Fruit fly (Drosophila melanogaster) whole organism, embryonic: Measurements from ENCODE around the gene dre4.

ENCODE experiments used
- CG10267 ChIP-seq: fragments of 200-800 bp; sonication (Bioruptor generic); optimal IDR thresholded peaks from 2 replicates; lab custom pipeline; 2018; ENCODE audit warnings: missing biosample characterization, mild to moderate bottlenecking, missing genetic modification characterization, moderate library complexity
- CG10431 ChIP-seq: fragments of 200-800 bp; sonication (Bioruptor generic); optimal IDR thresholded peaks from 3 replicates; lab custom pipeline; 2018; ENCODE audit warnings: missing biosample characterization, mild to moderate bottlenecking, missing genetic modification characterization
- CG10462 ChIP-seq: fragments of 200-800 bp; sonication (Bioruptor generic); optimal IDR thresholded peaks from 2 replicates; lab custom pipeline; 2016; ENCODE audit warnings: missing biosample characterization, missing genetic modification characterization
- CG10959 ChIP-seq: fragments of 200-800 bp; sonication (Bioruptor generic); IDR thresholded peaks from 2 replicates; pipeline ENCODE4 v1.3.6; 2022; ENCODE audit warnings: missing biosample characterization, missing genetic modification characterization
- CG11398 ChIP-seq: fragments of 200-800 bp; sonication (Bioruptor generic); optimal IDR thresholded peaks from 2 replicates; lab custom pipeline; 2016; ENCODE audit warnings: missing biosample characterization, missing genetic modification characterization
- CG11723 ChIP-seq: fragments of 200-800 bp; sonication (Bioruptor generic); optimal IDR thresholded peaks from 2 replicates; lab custom pipeline; 2017; ENCODE audit warnings: missing biosample characterization, mild to moderate bottlenecking, missing genetic modification characterization
- CG12071 ChIP-seq: fragments of 200-800 bp; sonication (Bioruptor generic); optimal IDR thresholded peaks from 3 replicates; lab custom pipeline; 2018; ENCODE audit warnings: missing biosample characterization, mild to moderate bottlenecking, missing genetic modification characterization
- CG12104 ChIP-seq: fragments of 200-800 bp; sonication (Bioruptor generic); optimal IDR thresholded peaks from 3 replicates; lab custom pipeline; 2016; ENCODE audit warnings: missing biosample characterization, missing genetic modification characterization
- CG12942 ChIP-seq: fragments of 200-800 bp; sonication (Bioruptor generic); optimal IDR thresholded peaks from 3 replicates; lab custom pipeline; 2016; ENCODE audit warnings: missing biosample characterization, missing genetic modification characterization
- CG13287 ChIP-seq: fragments of 200-800 bp; sonication (Bioruptor generic); IDR thresholded peaks from 2 replicates; pipeline ENCODE4 v1.3.6; 2022; ENCODE audit warnings: missing biosample characterization, missing genetic modification characterization; ENCODE audit not compliant: partially characterized antibody
- CG13424 ChIP-seq: fragments of 200-800 bp; sonication (Bioruptor generic); optimal IDR thresholded peaks from 2 replicates; lab custom pipeline; 2019; ENCODE audit warnings: missing biosample characterization, mild to moderate bottlenecking, missing genetic modification characterization, moderate library complexity
- CG15696 ChIP-seq: fragments of 200-800 bp; sonication (Bioruptor generic); optimal IDR thresholded peaks from 2 replicates; lab custom pipeline; 2019; ENCODE audit warnings: missing biosample characterization, mild to moderate bottlenecking, missing genetic modification characterization, moderate library complexity
- CG1792 ChIP-seq: fragments of 200-800 bp; sonication (Bioruptor generic); optimal IDR thresholded peaks from 2 replicates; lab custom pipeline; 2016; ENCODE audit warnings: missing biosample characterization, missing genetic modification characterization
- CG18619 ChIP-seq: fragments of 200-800 bp; sonication (Bioruptor generic); optimal IDR thresholded peaks from 3 replicates; lab custom pipeline; 2017; ENCODE audit warnings: missing biosample characterization, mild to moderate bottlenecking, missing genetic modification characterization
- CG2116 ChIP-seq: fragments of 200-800 bp; sonication (Bioruptor generic); optimal IDR thresholded peaks from 3 replicates; lab custom pipeline; 2018; ENCODE audit warnings: missing biosample characterization, mild to moderate bottlenecking, missing genetic modification characterization
- CG2678 ChIP-seq: fragments of 200-800 bp; sonication (Bioruptor generic); optimal IDR thresholded peaks from 3 replicates; lab custom pipeline; 2019; ENCODE audit warnings: missing biosample characterization, mild to moderate bottlenecking, missing genetic modification characterization, moderate library complexity
- CG30020 ChIP-seq: fragments of 200-800 bp; optimal IDR thresholded peaks from 2 replicates; lab custom pipeline; 2019; ENCODE audit warnings: missing biosample characterization, mild to moderate bottlenecking, missing genetic modification characterization, moderate library complexity
- CG33213 ChIP-seq: fragments of 200-800 bp; sonication (Bioruptor generic); optimal IDR thresholded peaks from 3 replicates; lab custom pipeline; 2016; ENCODE audit warnings: missing biosample characterization, missing genetic modification characterization
- CG34376 ChIP-seq: fragments of 200-800 bp; sonication (Bioruptor generic); optimal IDR thresholded peaks from 2 replicates; lab custom pipeline; 2018; ENCODE audit warnings: missing biosample characterization, mild to moderate bottlenecking, missing genetic modification characterization
- CG4328 ChIP-seq: fragments of 200-800 bp; sonication (Bioruptor generic); optimal IDR thresholded peaks from 3 replicates; lab custom pipeline; 2017; ENCODE audit warnings: missing biosample characterization, missing genetic modification reagents, missing genetic modification characterization
- CG6654 ChIP-seq: fragments of 200-800 bp; sonication (Bioruptor generic); optimal IDR thresholded peaks from 2 replicates; lab custom pipeline; 2017; ENCODE audit warnings: missing biosample characterization, mild to moderate bottlenecking, missing genetic modification characterization
- CG8388 ChIP-seq: fragments of 200-800 bp; sonication (Bioruptor generic); optimal IDR thresholded peaks from 2 replicates; lab custom pipeline; 2019; ENCODE audit warnings: missing biosample characterization, mild to moderate bottlenecking, missing genetic modification characterization, moderate library complexity
- CG8765 ChIP-seq: fragments of 200-800 bp; sonication (Bioruptor generic); IDR thresholded peaks from 2 replicates; pipeline ENCODE4 v1.3.6; 2022; ENCODE audit warnings: missing biosample characterization, missing genetic modification characterization
- Camta ChIP-seq: fragments of 200-800 bp; sonication (Bioruptor generic); optimal IDR thresholded peaks from 2 replicates; lab custom pipeline; 2016; ENCODE audit warnings: missing biosample characterization, missing genetic modification characterization
- Dip3 ChIP-seq: fragments of 200-800 bp; sonication (Bioruptor generic); optimal IDR thresholded peaks from 3 replicates; lab custom pipeline; 2016; ENCODE audit warnings: missing biosample characterization, missing genetic modification characterization
- HLHmδ ChIP-seq: fragments of 200-800 bp; sonication (Bioruptor generic); optimal IDR thresholded peaks from 2 replicates; lab custom pipeline; 2018; ENCODE audit warnings: missing biosample characterization, mild to moderate bottlenecking, missing genetic modification characterization, moderate library complexity
- Hmr ChIP-seq: fragments of 200-800 bp; sonication (Bioruptor generic); optimal IDR thresholded peaks from 3 replicates; lab custom pipeline; 2017; ENCODE audit warnings: mild to moderate bottlenecking, missing biosample characterization, missing genetic modification reagents, missing genetic modification characterization
- Nf-YC ChIP-seq: fragments of 200-800 bp; optimal IDR thresholded peaks from 3 replicates; lab custom pipeline; 2019; ENCODE audit warnings: missing biosample characterization, mild to moderate bottlenecking, missing genetic modification characterization, moderate library complexity
- Pdp1 ChIP-seq, 2 experiments: fragments of 200-800 bp; sonication (Bioruptor generic); optimal IDR thresholded peaks; 3 replicates each; lab custom pipeline; 2016; ENCODE audit warnings: missing biosample characterization in 2 of 2, missing genetic modification characterization in 2 of 2, mild to moderate bottlenecking in 1 of 2, moderate library complexity in 1 of 2
- Ravus ChIP-seq: fragments of 200-800 bp; sonication (Bioruptor generic); IDR thresholded peaks from 2 replicates; pipeline ENCODE4 v1.3.6; 2022; ENCODE audit warnings: missing biosample characterization, missing genetic modification characterization
- Rx ChIP-seq: fragments of 200-800 bp; sonication (Bioruptor generic); IDR thresholded peaks from 2 replicates; pipeline ENCODE4 v1.3.6; 2022; ENCODE audit warnings: missing biosample characterization, missing genetic modification characterization
- Sin3A ChIP-seq: fragments of >200 bp; optimal IDR thresholded peaks from 2 replicates; lab custom pipeline; 2018
- Stat92E ChIP-seq, 3 experiments: fragments of >200 bp in 2 of 3; fragments of 200-800 bp in 1 of 3; sonication (Bioruptor generic) in 1 of 3; optimal IDR thresholded peaks; 2 replicates each; lab custom pipeline; 2017 to 2019; ENCODE audit warnings: missing biosample characterization in 3 of 3, missing genetic modification characterization in 3 of 3, mild to moderate bottlenecking in 1 of 3, moderate library complexity in 1 of 3
- chif ChIP-seq, 2 experiments: fragments of 200-800 bp; sonication (Bioruptor generic); optimal IDR thresholded peaks; 3 replicates each; lab custom pipeline; 2016; ENCODE audit warnings: missing biosample characterization in 2 of 2, missing genetic modification characterization in 2 of 2
- croc ChIP-seq: fragments of 200-800 bp; sonication (Bioruptor generic); conservative IDR thresholded peaks from 3 replicates; pipeline ENCODE4 v1.3.6; 2022; ENCODE audit warnings: missing biosample characterization, missing genetic modification characterization
- crp ChIP-seq, 2 experiments: fragments of 200-800 bp; sonication (Bioruptor generic); optimal IDR thresholded peaks; 2 replicates in 1 of 2; 3 replicates in 1 of 2; lab custom pipeline; 2017; ENCODE audit warnings: missing biosample characterization in 2 of 2, missing genetic modification characterization in 2 of 2, mild to moderate bottlenecking in 1 of 2, moderate library complexity in 1 of 2
- en ChIP-seq: fragments of 200-800 bp; sonication (Bioruptor generic); optimal IDR thresholded peaks from 2 replicates; lab custom pipeline; 2016; ENCODE audit warnings: missing biosample characterization, missing genetic modification characterization
- ewg ChIP-seq: fragments of 200-800 bp; sonication (Bioruptor generic); optimal IDR thresholded peaks from 3 replicates; lab custom pipeline; 2017; ENCODE audit warnings: mild to moderate bottlenecking, missing biosample characterization, missing genetic modification reagents, missing genetic modification characterization
- fd96Cb ChIP-seq: fragments of 200-800 bp; sonication (Bioruptor generic); optimal IDR thresholded peaks from 2 replicates; lab custom pipeline; 2018; ENCODE audit warnings: missing biosample characterization, mild to moderate bottlenecking, missing genetic modification characterization, moderate library complexity
- grau ChIP-seq: fragments of 200-800 bp; optimal IDR thresholded peaks from 3 replicates; lab custom pipeline; 2019; ENCODE audit warnings: missing biosample characterization, mild to moderate bottlenecking, missing genetic modification characterization, moderate library complexity
- jigr1 ChIP-seq: fragments of 200-800 bp; sonication (Bioruptor generic); IDR thresholded peaks from 3 replicates; pipeline ENCODE4 v1.3.6; 2022; ENCODE audit warnings: missing biosample characterization, missing genetic modification characterization
- jing ChIP-seq: fragments of 200-800 bp; sonication (Bioruptor generic); optimal IDR thresholded peaks from 2 replicates; lab custom pipeline; 2018; ENCODE audit warnings: missing biosample characterization, mild to moderate bottlenecking, missing genetic modification characterization
- lab ChIP-seq: fragments of 200-800 bp; sonication (Bioruptor generic); optimal IDR thresholded peaks from 3 replicates; lab custom pipeline; 2017; ENCODE audit warnings: missing biosample characterization, missing genetic modification characterization, mild to moderate bottlenecking, moderate library complexity, missing genetic modification reagents
- mirr ChIP-seq: fragments of 200-800 bp; sonication (Bioruptor generic); optimal IDR thresholded peaks from 3 replicates; lab custom pipeline; 2018; ENCODE audit warnings: missing biosample characterization, mild to moderate bottlenecking, missing genetic modification characterization
- ranshi ChIP-seq: fragments of 200-800 bp; sonication (Bioruptor generic); IDR thresholded peaks from 2 replicates; pipeline ENCODE4 v1.3.6; 2022; ENCODE audit warnings: missing biosample characterization, missing genetic modification characterization
- schlank ChIP-seq: fragments of 200-800 bp; sonication (Bioruptor generic); optimal IDR thresholded peaks from 2 replicates; lab custom pipeline; 2018; ENCODE audit warnings: missing biosample characterization, mild to moderate bottlenecking, missing genetic modification characterization
- seq ChIP-seq: fragments of 200-800 bp; sonication (Bioruptor generic); IDR thresholded peaks from 2 replicates; pipeline ENCODE4 v1.3.6; 2022; ENCODE audit warnings: missing biosample characterization, missing genetic modification characterization
- sqz ChIP-seq: fragments of 200-800 bp; sonication (Bioruptor generic); optimal IDR thresholded peaks from 3 replicates; lab custom pipeline; 2018; ENCODE audit warnings: missing biosample characterization, mild to moderate bottlenecking, missing genetic modification characterization
- toy ChIP-seq: fragments of 200-800 bp; sonication (Bioruptor generic); IDR thresholded peaks from 2 replicates; pipeline ENCODE4 v1.3.6; 2022; ENCODE audit warnings: missing biosample characterization, missing genetic modification characterization
- wdn ChIP-seq: fragments of 200-800 bp; sonication (Bioruptor generic); IDR thresholded peaks from 2 replicates; pipeline ENCODE4 v1.3.6; 2022; ENCODE audit warnings: missing biosample characterization, missing genetic modification characterization

The dre4 gene

DNA sequence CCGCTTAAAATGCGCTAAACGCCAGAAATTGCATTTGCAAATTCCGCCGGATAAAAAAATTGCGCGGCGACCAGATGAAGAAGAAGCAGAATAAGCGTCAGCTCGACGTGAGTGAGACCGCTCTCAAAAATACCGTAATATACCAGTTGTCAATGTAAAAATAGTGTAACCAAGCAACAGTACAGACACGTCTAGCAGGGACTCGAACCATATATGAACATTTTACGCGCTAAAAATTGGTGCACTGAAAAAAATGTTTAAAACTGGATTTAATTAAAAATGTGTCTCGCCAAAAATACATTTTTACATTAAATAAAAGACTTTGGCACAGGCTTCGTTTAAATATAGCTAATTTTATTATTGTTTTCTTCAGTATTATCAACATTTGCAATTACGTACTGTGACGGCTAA, at the start of gene dre4 (continued):
- TF ChIP-seq CG10267 (tag; lab: Kevin White, UChicago) = peak; percentile 66
- TF ChIP-seq CG2678 (tag; lab: Kevin White, UChicago) = peak; percentile 74
- TF ChIP-seq CG8765 (GFP tag; lab: Robert Waterston, UW) = no peak
- TF ChIP-seq Ravus = no peak; the same call in 1 of the 2 replicates
- TF ChIP-seq CG11398 = peak; percentile 26
- peak; percentile 43 for TF ChIP-seq CG12942 (GFP tag; lab: Kevin White, UChicago)
- peak; percentile 17 for TF ChIP-seq CG12071
- peak; percentile 49 for TF ChIP-seq ewg (GFP tag; lab: Kevin White, UChicago)
- peak; percentile 24 for TF ChIP-seq Dip3 (GFP tag; lab: Kevin White, UChicago)
- peak; percentile 9 for TF ChIP-seq CG12104
- peak; percentile 31; the same call in 1 of the 2 replicates for TF ChIP-seq CG10959
- no peak for TF ChIP-seq toy (GFP tag; lab: Robert Waterston, UW)
- peak; percentile 66 for TF ChIP-seq CG13287 (GFP tag; lab: Robert Waterston, UW)
- peak; percentile 20 for TF ChIP-seq CG30020 (tag; lab: Kevin White, UChicago)
- TF ChIP-seq lab (GFP tag; lab: Kevin White, UChicago) = peak; percentile 83
- peak; percentile 35 for TF ChIP-seq CG18619 (GFP tag; lab: Kevin White, UChicago)
- peak; percentile 15; the same call in 1 of the 3 replicates for TF ChIP-seq croc
- peak in 1 of 2 experiments; percentile 46 for TF ChIP-seq crp (GFP tag; optimal IDR thresholded peaks at IDR 0.05; lab: Kevin White, UChicago)
- TF ChIP-seq CG15696 (tag; lab: Kevin White, UChicago) = peak; percentile 37
- TF ChIP-seq CG4328 (GFP tag; lab: Kevin White, UChicago) = no peak
- TF ChIP-seq Pdp1 (GFP tag; optimal IDR thresholded peaks at IDR 0.05; lab: Kevin White, UChicago) = peak; percentile 71 to 72
- peak; percentile 68 for TF ChIP-seq CG8388 (GFP tag; lab: Kevin White, UChicago)
- TF ChIP-seq CG13424 = peak; percentile 53
- peak; percentile 50 for TF ChIP-seq CG2116
- peak; percentile 50 for TF ChIP-seq Rx
- TF ChIP-seq ranshi (GFP tag; lab: Robert Waterston, UW) = peak; percentile 79
- TF ChIP-seq wdn = 0 out of 2 replicates have a peak, but pooled peaks have one; percentile 33
- TF ChIP-seq CG6654 (GFP tag; lab: Kevin White, UChicago) = peak; percentile 38
- peak; percentile 60; the same call in 1 of the 2 replicates for TF ChIP-seq seq (GFP tag; lab: Robert Waterston, UW)
- TF ChIP-seq jigr1 (GFP tag; lab: Robert Waterston, UW) = no peak
- TF ChIP-seq Sin3A (lab: Kevin White, UChicago) = peak; percentile 60
- peak; percentile 16 for TF ChIP-seq Nf-YC (tag; lab: Kevin White, UChicago)
- no peak for TF ChIP-seq CG11723 (GFP tag; lab: Kevin White, UChicago)
- TF ChIP-seq CG34376 (GFP tag; lab: Kevin White, UChicago) = peak; percentile 49
- TF ChIP-seq schlank (tag; lab: Kevin White, UChicago) = peak; percentile 29
- no peak for TF ChIP-seq HLHmδ (GFP tag; lab: Kevin White, UChicago)
- peak; percentile 86 for TF ChIP-seq Hmr
- TF ChIP-seq CG10431 (GFP tag; lab: Kevin White, UChicago) = no peak
- TF ChIP-seq CG1792 (GFP tag; lab: Kevin White, UChicago) = peak; percentile 67
- TF ChIP-seq CG10462 (GFP tag; lab: Kevin White, UChicago) = peak; percentile 57
- peak; percentile 62 for TF ChIP-seq fd96Cb (tag; lab: Kevin White, UChicago)
- peak; percentile 23 for TF ChIP-seq jing (GFP tag; lab: Kevin White, UChicago)
- TF ChIP-seq chif (GFP tag; optimal IDR thresholded peaks at IDR 0.05; lab: Kevin White, UChicago) = peak; percentile 56 to 71
- TF ChIP-seq en = peak; percentile 44
- TF ChIP-seq CG33213 = peak; percentile 88
- TF ChIP-seq grau (tag; lab: Kevin White, UChicago) = peak; percentile 64
- peak; percentile 99 for TF ChIP-seq sqz (GFP tag; lab: Kevin White, UChicago)
- no peak for TF ChIP-seq mirr (GFP tag; lab: Kevin White, UChicago)
- peak; percentile 65 for TF ChIP-seq Camta (GFP tag; lab: Kevin White, UChicago)
- TF ChIP-seq Stat92E (GFP tag; optimal IDR thresholded peaks at IDR 0.05; lab: Kevin White, UChicago) = peak in 1 of 3 experiments; percentile 54
